Fruit fly (Drosophila melanogaster) whole organism, embryonic: ENCODE data around the gene CG43680.
A peak's percentile ranks its signal among the peaks of the same experiment; 100 is the strongest.

Experiments
- Blimp-1 ChIP-seq: fragments of 200-800 bp; sonication (Bioruptor generic); optimal IDR thresholded peaks from 3 replicates; lab custom pipeline; 2018; ENCODE audit warnings: missing biosample characterization, missing genetic modification characterization, mild to moderate bottlenecking, moderate library complexity, missing genetic modification reagents
- CG11504 ChIP-seq: fragments of 200-800 bp; sonication (Bioruptor generic); optimal IDR thresholded peaks from 3 replicates; lab custom pipeline; 2019; ENCODE audit warnings: missing biosample characterization, mild to moderate bottlenecking, missing genetic modification characterization, moderate library complexity
- CG11696 ChIP-seq: fragments of 200-800 bp; sonication (Bioruptor generic); IDR thresholded peaks from 2 replicates; pipeline ENCODE4 v1.3.6; 2022; ENCODE audit warnings: missing biosample characterization, missing genetic modification characterization
- CG13894 ChIP-seq: fragments of 200-800 bp; sonication (Bioruptor generic); optimal IDR thresholded peaks from 3 replicates; lab custom pipeline; 2018; ENCODE audit warnings: missing biosample characterization, mild to moderate bottlenecking, missing genetic modification characterization, moderate library complexity
- CG1603 ChIP-seq: fragments of 200-800 bp; sonication (Bioruptor generic); optimal IDR thresholded peaks from 2 replicates; lab custom pipeline; 2019; ENCODE audit warnings: missing biosample characterization, mild to moderate bottlenecking, missing genetic modification characterization, moderate library complexity
- CG17359 ChIP-seq: fragments of 200-800 bp; sonication (Bioruptor generic); optimal IDR thresholded peaks from 3 replicates; lab custom pipeline; 2018; ENCODE audit warnings: missing biosample characterization, mild to moderate bottlenecking, missing genetic modification characterization, moderate library complexity
- CG17361 ChIP-seq: fragments of 200-800 bp; sonication (Bioruptor generic); IDR thresholded peaks from 3 replicates; pipeline ENCODE4 v1.3.6; 2022; ENCODE audit warnings: missing biosample characterization, missing genetic modification characterization
- CG30403 ChIP-seq: fragments of 200-800 bp; sonication (Bioruptor generic); optimal IDR thresholded peaks from 3 replicates; lab custom pipeline; 2016; ENCODE audit warnings: missing biosample characterization, missing genetic modification characterization
- CG31441 ChIP-seq: fragments of 200-800 bp; sonication (Bioruptor generic); IDR thresholded peaks from 2 replicates; pipeline ENCODE4 v1.3.6; 2022; ENCODE audit warnings: missing biosample characterization, missing genetic modification characterization
- CG3281 ChIP-seq: fragments of 200-800 bp; sonication (Bioruptor generic); optimal IDR thresholded peaks from 3 replicates; lab custom pipeline; 2017; ENCODE audit warnings: missing biosample characterization, mild to moderate bottlenecking, missing genetic modification characterization
- CG3995 ChIP-seq: fragments of 200-800 bp; sonication (Bioruptor generic); optimal IDR thresholded peaks from 3 replicates; lab custom pipeline; 2016; ENCODE audit warnings: missing biosample characterization, missing genetic modification characterization
- CG4282 ChIP-seq: fragments of 200-800 bp; sonication (Bioruptor generic); optimal IDR thresholded peaks from 2 replicates; lab custom pipeline; 2016; ENCODE audit warnings: missing biosample characterization, missing genetic modification characterization
- CG5180 ChIP-seq: fragments of 200-800 bp; sonication (Bioruptor generic); optimal IDR thresholded peaks from 3 replicates; lab custom pipeline; 2017; ENCODE audit warnings: missing biosample characterization, missing genetic modification characterization, mild to moderate bottlenecking, moderate library complexity, missing genetic modification reagents
- CG8924 ChIP-seq: fragments of 200-800 bp; optimal IDR thresholded peaks from 3 replicates; lab custom pipeline; 2019; ENCODE audit warnings: missing biosample characterization, mild to moderate bottlenecking, missing genetic modification characterization, moderate library complexity
- CG8944 ChIP-seq: fragments of 200-800 bp; sonication (Bioruptor generic); optimal IDR thresholded peaks from 3 replicates; lab custom pipeline; 2016; ENCODE audit warnings: missing biosample characterization, missing genetic modification characterization
- CG9609 ChIP-seq: fragments of 200-800 bp; sonication (Bioruptor generic); optimal IDR thresholded peaks from 3 replicates; lab custom pipeline; 2016; ENCODE audit warnings: missing biosample characterization, missing genetic modification characterization
- Dip3 ChIP-seq: fragments of 200-800 bp; sonication (Bioruptor generic); optimal IDR thresholded peaks from 3 replicates; lab custom pipeline; 2016; ENCODE audit warnings: missing biosample characterization, missing genetic modification characterization
- Ets65A ChIP-seq: fragments of 200-800 bp; sonication (Bioruptor generic); peaks from one replicate; lab custom pipeline; 2016; ENCODE audit warnings: missing biosample characterization, missing genetic modification characterization
- H15 ChIP-seq: fragments of 200-800 bp; sonication (Bioruptor generic); IDR thresholded peaks from 3 replicates; pipeline ENCODE4 v1.3.6; 2022; ENCODE audit warnings: missing biosample characterization, missing genetic modification characterization
- HmgD ChIP-seq: fragments of 200-800 bp; sonication (Bioruptor generic); optimal IDR thresholded peaks from 3 replicates; lab custom pipeline; 2016; ENCODE audit warnings: missing biosample characterization, missing genetic modification characterization
- Med ChIP-seq: fragments of 200-800 bp; sonication (Bioruptor generic); peaks from one replicate; lab custom pipeline; 2016; ENCODE audit warnings: missing biosample characterization, missing genetic modification characterization, mild to moderate bottlenecking, inconsistent platforms, moderate library complexity
- Mes4 ChIP-seq: fragments of 200-800 bp; sonication (Bioruptor generic); optimal IDR thresholded peaks from 2 replicates; lab custom pipeline; 2016; ENCODE audit warnings: missing biosample characterization, missing genetic modification characterization
- Sox102F ChIP-seq: fragments of 200-800 bp; sonication (Bioruptor generic); optimal IDR thresholded peaks from 2 replicates; lab custom pipeline; 2018; ENCODE audit warnings: missing biosample characterization, mild to moderate bottlenecking, missing genetic modification characterization, moderate library complexity
- Stat92E ChIP-seq, 3 experiments: fragments of >200 bp in 2 of 3; fragments of 200-800 bp in 1 of 3; sonication (Bioruptor generic) in 1 of 3; optimal IDR thresholded peaks; 2 replicates each; lab custom pipeline; 2017 to 2019; ENCODE audit warnings: missing biosample characterization in 3 of 3, missing genetic modification characterization in 3 of 3, mild to moderate bottlenecking in 1 of 3, moderate library complexity in 1 of 3
- ash1 ChIP-seq: fragments of 200-800 bp; sonication (Bioruptor generic); optimal IDR thresholded peaks from 2 replicates; lab custom pipeline; 2018; ENCODE audit warnings: missing biosample characterization, mild to moderate bottlenecking, missing genetic modification characterization
- bsh ChIP-seq, 2 experiments: fragments of 200-800 bp; sonication (Bioruptor generic); optimal IDR thresholded peaks; 2 replicates each; lab custom pipeline; 2017 to 2018; ENCODE audit warnings: mild to moderate bottlenecking in 2 of 2, missing biosample characterization in 2 of 2, missing genetic modification characterization in 2 of 2, moderate library complexity in 1 of 2
- dati ChIP-seq: fragments of 200-800 bp; sonication (Bioruptor generic); IDR thresholded peaks from 2 replicates; pipeline ENCODE4 v1.3.6; 2022; ENCODE audit warnings: missing biosample characterization, missing genetic modification characterization
- dmrt99B ChIP-seq: fragments of 200-800 bp; sonication (Bioruptor generic); optimal IDR thresholded peaks from 2 replicates; lab custom pipeline; 2018; ENCODE audit warnings: missing biosample characterization, mild to moderate bottlenecking, missing genetic modification characterization, moderate library complexity
- ftz-f1 ChIP-seq: fragments of 200-800 bp; sonication (Bioruptor generic); optimal IDR thresholded peaks from 2 replicates; lab custom pipeline; 2016; ENCODE audit warnings: missing biosample characterization, missing genetic modification characterization
- gem ChIP-seq: fragments of 200-800 bp; sonication (Bioruptor generic); optimal IDR thresholded peaks from 2 replicates; lab custom pipeline; 2019; ENCODE audit warnings: missing biosample characterization, mild to moderate bottlenecking, missing genetic modification characterization, moderate library complexity
- grn ChIP-seq: fragments of 200-800 bp; sonication (Bioruptor generic); optimal IDR thresholded peaks from 3 replicates; lab custom pipeline; 2017; ENCODE audit warnings: missing biosample characterization, missing genetic modification characterization
- hkb ChIP-seq, 2 experiments: fragments of 200-800 bp in 1 of 2; fragments of >200 bp in 1 of 2; sonication (Bioruptor generic) in 1 of 2; IDR thresholded peaks in 1 of 2; optimal IDR thresholded peaks in 1 of 2; 2 replicates each; pipeline versions ENCODE4 v1.3.6 to Lab custom; 2017 to 2022; ENCODE audit warnings: missing biosample characterization in 1 of 2, missing genetic modification characterization in 1 of 2
- kni ChIP-seq: fragments of 200-800 bp; sonication (Bioruptor generic); optimal IDR thresholded peaks from 3 replicates; lab custom pipeline; 2017; ENCODE audit warnings: mild to moderate bottlenecking, missing biosample characterization, missing genetic modification reagents, missing genetic modification characterization
- lmd ChIP-seq: fragments of 200-800 bp; sonication (Bioruptor generic); IDR thresholded peaks from 2 replicates; pipeline ENCODE4 v1.3.6; 2022; ENCODE audit warnings: missing biosample characterization, missing genetic modification characterization
- nmo ChIP-seq: fragments of 200-800 bp; sonication (Bioruptor generic); optimal IDR thresholded peaks from 2 replicates; lab custom pipeline; 2018; ENCODE audit warnings: missing biosample characterization, mild to moderate bottlenecking, missing genetic modification characterization, moderate library complexity
- nom ChIP-seq: fragments of 200-800 bp; sonication (Bioruptor generic); optimal IDR thresholded peaks from 2 replicates; lab custom pipeline; 2017; ENCODE audit warnings: missing biosample characterization, missing genetic modification characterization, mild to moderate bottlenecking, moderate library complexity, missing genetic modification reagents
- org-1 ChIP-seq: fragments of 200-800 bp; sonication (Bioruptor generic); optimal IDR thresholded peaks from 2 replicates; lab custom pipeline; 2017; ENCODE audit warnings: missing biosample characterization, missing genetic modification characterization
- pan ChIP-seq, 4 experiments: fragments of >200 bp in 3 of 4; fragments of 200-800 bp in 1 of 4; sonication (Bioruptor generic) in 1 of 4; optimal IDR thresholded peaks in 3 of 4; IDR thresholded peaks in 1 of 4; 2 replicates each; pipeline versions ENCODE4 v1.3.6 to Lab custom; 2017 to 2022; ENCODE audit warnings: missing biosample characterization in 2 of 4, missing genetic modification characterization in 2 of 4, mixed read lengths in 1 of 4
- phol ChIP-seq: fragments of 200-800 bp; sonication (Bioruptor generic); optimal IDR thresholded peaks from 3 replicates; lab custom pipeline; 2018; ENCODE audit warnings: missing biosample characterization, mild to moderate bottlenecking, missing genetic modification characterization, moderate library complexity
- prd ChIP-seq, 3 experiments: fragments of >200 bp in 2 of 3; fragments of 200-800 bp in 1 of 3; sonication (Bioruptor generic) in 1 of 3; optimal IDR thresholded peaks in 2 of 3; IDR thresholded peaks in 1 of 3; 2 replicates in 2 of 3; 3 replicates in 1 of 3; pipeline versions ENCODE4 v1.3.6 to Lab custom; 2017 to 2022; ENCODE audit warnings: missing biosample characterization in 1 of 3, missing genetic modification characterization in 1 of 3
- sens ChIP-seq: fragments of 200-800 bp; sonication (Bioruptor generic); peaks from one replicate; lab custom pipeline; 2016; ENCODE audit warnings: missing biosample characterization, missing genetic modification characterization
- sna ChIP-seq: fragments of 200-800 bp; sonication (Bioruptor generic); IDR thresholded peaks from 2 replicates; pipeline ENCODE4 v1.3.6; 2022; ENCODE audit warnings: missing biosample characterization, missing genetic modification characterization; ENCODE audit not compliant: partially characterized antibody
- ttk ChIP-seq: fragments of 200-800 bp; sonication (Bioruptor generic); IDR thresholded peaks from 2 replicates; pipeline ENCODE4 v2.1.2; 2022; ENCODE audit warnings: missing biosample characterization, missing genetic modification characterization
- vvl ChIP-seq: fragments of 200-800 bp; sonication (Bioruptor generic); IDR thresholded peaks from 2 replicates; pipeline ENCODE4 v1.3.6; 2022; ENCODE audit warnings: missing biosample characterization, missing genetic modification characterization
- wdn ChIP-seq: fragments of 200-800 bp; sonication (Bioruptor generic); IDR thresholded peaks from 2 replicates; pipeline ENCODE4 v1.3.6; 2022; ENCODE audit warnings: missing biosample characterization, missing genetic modification characterization

CG43680 gene

DNA sequence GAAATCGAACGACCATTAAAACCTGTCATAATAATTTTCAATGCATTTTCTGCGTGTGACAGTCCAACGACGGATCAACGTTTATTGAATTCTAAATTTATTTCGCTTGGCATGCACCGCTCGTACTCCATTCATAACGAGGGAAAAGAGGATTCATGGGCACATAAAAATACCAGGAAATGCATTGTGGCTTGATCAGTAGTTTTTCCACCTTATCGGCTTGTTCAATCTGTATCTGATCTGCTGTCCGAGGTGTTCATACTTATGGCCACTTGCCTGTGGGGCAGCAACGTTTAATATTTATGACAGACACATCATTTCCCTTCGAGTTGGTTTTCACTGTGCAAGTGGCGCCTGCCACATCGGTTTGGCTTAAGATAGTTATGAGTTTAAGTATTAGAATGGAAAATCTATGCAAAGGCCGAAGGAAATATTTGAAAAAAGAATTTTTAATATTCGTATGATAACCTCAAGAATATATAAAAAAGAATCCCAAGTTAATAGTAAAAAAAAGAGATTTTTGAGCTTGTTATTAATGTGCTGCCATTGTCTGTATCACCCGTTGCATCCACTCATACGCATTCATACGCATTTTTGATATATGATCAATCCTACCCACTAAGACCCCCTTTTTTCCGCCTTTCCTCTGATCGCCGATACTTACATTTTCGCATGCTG is 45.7 kb downstream of the CG43680 start:
- TF ChIP-seq CG8944 (GFP tag; lab: Kevin White, UChicago) (no peak), kni (GFP tag; lab: Kevin White, UChicago) (peak; percentile 73), sens (GFP tag; lab: Kevin White, UChicago) (peak; percentile 73), H15 (GFP tag; lab: Robert Waterston, UW) (no peak), Stat92E (GFP tag; optimal IDR thresholded peaks at IDR 0.05; lab: Kevin White, UChicago) (peak in 1 of 3 experiments; percentile 81), nmo (no peak), CG11696 (GFP tag; lab: Robert Waterston, UW) (peak; percentile 57), grn (GFP tag; lab: Kevin White, UChicago) (peak; percentile 71), CG30403 (GFP tag; lab: Kevin White, UChicago) (no peak)

- TF ChIP-seq ttk (peak; percentile 52; the same call in 1 of the 2 replicates), CG4282 (GFP tag; lab: Kevin White, UChicago) (no peak), wdn (GFP tag; lab: Robert Waterston, UW) (no peak), CG11504 (peak; percentile 35), CG9609 (GFP tag; lab: Kevin White, UChicago) (no peak), sens (GFP tag; lab: Kevin White, UChicago) (peak; percentile 30), Mes4 (no peak), CG3281 (no peak), Blimp-1 (GFP tag; lab: Kevin White, UChicago) (peak; percentile 42), CG17359 (tag; lab: Kevin White, UChicago) (peak; percentile 7), CG31441 (peak; percentile 22; the same call in 1 of the 2 replicates), ash1 (no peak), nom (GFP tag; lab: Kevin White, UChicago) (peak; percentile 26), pan (optimal IDR thresholded peaks at IDR 0.05; lab: Kevin White, UChicago) (no peak), pan (GFP tag; optimal IDR thresholded peaks at IDR 0.05 in 1 of 2, IDR thresholded peaks at IDR 0.05 in 1 of 2) (peak in 1 of 2 experiments; percentile 59), phol (tag; lab: Kevin White, UChicago) (peak; percentile 15), gem (tag; lab: Kevin White, UChicago) (peak; percentile 65), HmgD (GFP tag; lab: Kevin White, UChicago) (no peak), hkb (optimal IDR thresholded peaks at IDR 0.05; lab: Kevin White, UChicago) (no peak), hkb (GFP tag; IDR thresholded peaks at IDR 0.05; lab: Robert Waterston, UW) (0 out of 2 replicates have a peak, but pooled peaks have one; percentile 29), CG5180 (GFP tag; lab: Kevin White, UChicago) (no peak), sna (GFP tag; lab: Robert Waterston, UW) (no peak), bsh (GFP tag; optimal IDR thresholded peaks at IDR 0.05; lab: Kevin White, UChicago) (peak; percentile 36 to 45), org-1 (GFP tag; lab: Kevin White, UChicago) (no peak), CG8924 (tag; lab: Kevin White, UChicago) (no peak), CG3995 (GFP tag; lab: Kevin White, UChicago) (no peak), Ets65A (peak; percentile 68), CG17361 (GFP tag; lab: Robert Waterston, UW) (0 out of 3 replicates have a peak, but pooled peaks have one; percentile 30), Med (GFP tag; lab: Kevin White, UChicago) (no peak), Dip3 (no peak), dmrt99B (tag; lab: Kevin White, UChicago) (peak; percentile 18), dati (no peak), prd (optimal IDR thresholded peaks at IDR 0.05; lab: Kevin White, UChicago) (no peak), prd (GFP tag; IDR thresholded peaks at IDR 0.05; lab: Robert Waterston, UW) (peak; percentile 30; the same call in 2 of the 3 replicates), CG13894 (tag; lab: Kevin White, UChicago) (no peak), Sox102F (GFP tag; lab: Kevin White, UChicago) (peak; percentile 46), lmd (GFP tag; lab: Robert Waterston, UW) (0 out of 2 replicates have a peak, but pooled peaks have one; percentile 17), CG1603 (tag; lab: Kevin White, UChicago) (peak; percentile 66), H15 (GFP tag; lab: Robert Waterston, UW) (no peak), ftz-f1 (GFP tag; lab: Kevin White, UChicago) (no peak), CG30403 (GFP tag; lab: Kevin White, UChicago) (peak; percentile 15), vvl (GFP tag; lab: Robert Waterston, UW) (peak; percentile 27; the same call in 1 of the 2 replicates), grn (GFP tag; lab: Kevin White, UChicago) (no peak)
These were observed 46.3 kb downstream of the CG43680 start for dm6 chr3L:15006825-15007224.
